Worm (Caenorhabditis elegans): ENCODE results near the gene dop-1.

The dop-1 gene

ce11 chrX:4418751-4419150 lies at the start of gene dop-1:
dop-1 (minus strand) TSS chrX:4418851.
- no peak for TF ChIP-seq tbx-2 (tag; optimal IDR thresholded peaks at IDR 0.05)
- TF ChIP-seq lin-15B (tag; optimal IDR thresholded peaks at IDR 0.05) = no peak
- no peak for TF ChIP-seq nhr-71 (tag; optimal IDR thresholded peaks at IDR 0.05)
- no peak for TF ChIP-seq nhr-19 (GFP tag; conservative IDR thresholded peaks at IDR 0.05)
- no peak for TF ChIP-seq ztf-4 (tag; optimal IDR thresholded peaks at IDR 0.05)
- no peak for TF ChIP-seq mdl-1 (tag; optimal IDR thresholded peaks at IDR 0.05)
- TF ChIP-seq blmp-1 (tag; optimal IDR thresholded peaks at IDR 0.05) = no peak
- TF ChIP-seq Y116A8C.19 (tag; optimal IDR thresholded peaks at IDR 0.05; ENCODE audit: borderline replicate concordance) = no peak
- no peak for TF ChIP-seq ets-5 (GFP tag; IDR thresholded peaks at IDR 0.05)
- no peak for TF ChIP-seq ztf-11 (tag; optimal IDR thresholded peaks at IDR 0.05)
- no peak for TF ChIP-seq nhr-90 (tag; optimal IDR thresholded peaks at IDR 0.05; ENCODE audit: poor library complexity)
- TF ChIP-seq C16A3.4 (tag; optimal IDR thresholded peaks at IDR 0.05) = no peak
- no peak for TF ChIP-seq egl-13 (tag; optimal IDR thresholded peaks at IDR 0.05)
- TF ChIP-seq tlp-1 (tag; optimal IDR thresholded peaks at IDR 0.05) = no peak
- TF ChIP-seq sox-4 (tag; optimal IDR thresholded peaks at IDR 0.05) = no peak
- TF ChIP-seq ceh-88 (GFP tag; IDR thresholded peaks at IDR 0.05) = no peak
- no peak for TF ChIP-seq fos-1 (tag; optimal IDR thresholded peaks at IDR 0.05)
- TF ChIP-seq unc-130 (tag; optimal IDR thresholded peaks at IDR 0.05) = no peak
- TF ChIP-seq elt-2 (tag; optimal IDR thresholded peaks at IDR 0.05) = no peak
- no peak for TF ChIP-seq xbp-1 (tag; optimal IDR thresholded peaks at IDR 0.05)

- TF ChIP-seq lin-15B (tag; optimal IDR thresholded peaks at IDR 0.05) (no peak), xbp-1 (tag; optimal IDR thresholded peaks at IDR 0.05) (no peak), efl-3 (GFP tag; optimal IDR thresholded peaks at IDR 0.05) (no peak), sox-4 (tag; optimal IDR thresholded peaks at IDR 0.05) (no peak), mdl-1 (tag; optimal IDR thresholded peaks at IDR 0.05) (no peak), mep-1 (tag; optimal IDR thresholded peaks at IDR 0.05) (no peak), fos-1 (tag; optimal IDR thresholded peaks at IDR 0.05) (no peak), nhr-76 (tag; optimal IDR thresholded peaks at IDR 0.05) (no peak), nhr-20 (tag; optimal IDR thresholded peaks at IDR 0.05) (no peak)
Observed at ce11 chrX:4466218-4466617, 47.6 kb upstream of the dop-1 start, which contains the start of gene nmur-3. nmur-3 (plus strand) TSS chrX:4466518.

- TF ChIP-seq fos-1 (tag; optimal IDR thresholded peaks at IDR 0.05) = no peak
- TF ChIP-seq fkh-4 (tag; optimal IDR thresholded peaks at IDR 0.05; ENCODE audit: borderline replicate concordance) = peak; percentile 59
- TF ChIP-seq aly-2 (tag; optimal IDR thresholded peaks at IDR 0.05) = no peak
- no peak for TF ChIP-seq mdl-1 (tag; optimal IDR thresholded peaks at IDR 0.05)
- peak; percentile 86 for TF ChIP-seq dsc-1 (tag; optimal IDR thresholded peaks at IDR 0.05)
Observed at ce11 chrX:4464367-4464766, 45.7 kb upstream of the dop-1 start.

ce11 chrX:4462390-4462789 lies 43.7 kb upstream of the dop-1 start, which contains the start of gene atg-16.1:
atg-16.1 (minus strand) TSS chrX:4462465.
- TF ChIP-seq nhr-71 (tag; optimal IDR thresholded peaks at IDR 0.05) (peak; percentile 73), C16A3.4 (tag; optimal IDR thresholded peaks at IDR 0.05) (peak; percentile 69), lsy-2 (tag; optimal IDR thresholded peaks at IDR 0.05) (peak; percentile 45 to 71), pag-3 (tag; optimal IDR thresholded peaks at IDR 0.05; ENCODE audit: borderline replicate concordance, insufficient read depth) (no peak), xbp-1 (tag; optimal IDR thresholded peaks at IDR 0.05) (peak; percentile 81), mef-2 (tag; optimal IDR thresholded peaks at IDR 0.05) (no peak), nhr-11 (tag; optimal IDR thresholded peaks at IDR 0.05) (no peak), unc-130 (tag; optimal IDR thresholded peaks at IDR 0.05) (peak; percentile 56), unc-62 (GFP tag; optimal IDR thresholded peaks at IDR 0.05) (no peak), tbx-2 (tag; optimal IDR thresholded peaks at IDR 0.05) (peak; percentile 47), tlp-1 (tag; optimal IDR thresholded peaks at IDR 0.05) (no peak), nhr-19 (GFP tag; conservative IDR thresholded peaks at IDR 0.05) (peak; percentile 21; the same call in 1 of the 2 replicates), unc-98 (GFP tag; IDR thresholded peaks at IDR 0.05) (no peak), dsc-1 (tag; optimal IDR thresholded peaks at IDR 0.05) (peak; percentile 56), mep-1 (tag; optimal IDR thresholded peaks at IDR 0.05) (peak; percentile 87), rnt-1 (tag; optimal IDR thresholded peaks at IDR 0.05) (peak; percentile 25), nhr-20 (tag; optimal IDR thresholded peaks at IDR 0.05) (peak; percentile 70), nhr-90 (tag; optimal IDR thresholded peaks at IDR 0.05; ENCODE audit: poor library complexity) (peak; percentile 37), lin-13 (GFP tag; optimal IDR thresholded peaks at IDR 0.05) (peak; percentile 36), lin-14 (GFP tag; optimal IDR thresholded peaks at IDR 0.05) (peak; percentile 87), irx-1 (tag; optimal IDR thresholded peaks at IDR 0.05) (no peak), lir-3 (tag; optimal IDR thresholded peaks at IDR 0.05; ENCODE audit: poor library complexity) (no peak), C34B4.2 (tag; optimal IDR thresholded peaks at IDR 0.05) (no peak), nhr-28 (tag; optimal IDR thresholded peaks at IDR 0.05) (no peak), ces-1 (GFP tag; optimal IDR thresholded peaks at IDR 0.05) (no peak), ztf-11 (tag; optimal IDR thresholded peaks at IDR 0.05) (no peak), dpl-1 (GFP tag; optimal IDR thresholded peaks at IDR 0.05) (peak; percentile 8 to 63 (median 34)), unc-30 (tag; optimal IDR thresholded peaks at IDR 0.05) (no peak), fkh-4 (tag; optimal IDR thresholded peaks at IDR 0.05; ENCODE audit: borderline replicate concordance) (no peak), F16B12.6 (tag; optimal IDR thresholded peaks at IDR 0.05) (peak; percentile 34), nhr-12 (tag; optimal IDR thresholded peaks at IDR 0.05) (no peak)
